Fruit fly (Drosophila melanogaster) whole organism, embryonic: Measurements from ENCODE around the gene CG10804.

Source experiments
- Asciz ChIP-seq: fragments of 200-800 bp; sonication (Bioruptor generic); optimal IDR thresholded peaks from 2 replicates; lab custom pipeline; 2017; ENCODE audit warnings: missing biosample characterization, mild to moderate bottlenecking, missing genetic modification characterization, missing genetic modification reagents
- B-H1 ChIP-seq: fragments of 200-800 bp; sonication (Bioruptor generic); IDR thresholded peaks from 3 replicates; pipeline ENCODE4 v1.3.6; 2022; ENCODE audit warnings: missing biosample characterization, missing genetic modification characterization
- BEAF-32 ChIP-seq: fragments of 200-800 bp; sonication (Bioruptor generic); optimal IDR thresholded peaks from 3 replicates; lab custom pipeline; 2017; ENCODE audit warnings: missing biosample characterization, missing genetic modification characterization, mild to moderate bottlenecking, moderate library complexity, missing genetic modification reagents
- Blimp-1 ChIP-seq: fragments of 200-800 bp; sonication (Bioruptor generic); optimal IDR thresholded peaks from 3 replicates; lab custom pipeline; 2018; ENCODE audit warnings: missing biosample characterization, missing genetic modification characterization, mild to moderate bottlenecking, moderate library complexity, missing genetic modification reagents
- CG10654 ChIP-seq: fragments of 200-800 bp; sonication (Bioruptor generic); optimal IDR thresholded peaks from 2 replicates; lab custom pipeline; 2016; ENCODE audit warnings: missing biosample characterization, missing genetic modification characterization
- CG10979 ChIP-seq: fragments of 200-800 bp; sonication (Bioruptor generic); optimal IDR thresholded peaks from 2 replicates; lab custom pipeline; 2018; ENCODE audit warnings: missing biosample characterization, mild to moderate bottlenecking, missing genetic modification characterization, moderate library complexity
- CG11456 ChIP-seq: fragments of 200-800 bp; sonication (Bioruptor generic); IDR thresholded peaks from 3 replicates; pipeline ENCODE4 v1.3.6; 2022; ENCODE audit warnings: missing biosample characterization, missing genetic modification characterization
- CG13296 ChIP-seq: fragments of 200-800 bp; sonication (Bioruptor generic); optimal IDR thresholded peaks from 3 replicates; lab custom pipeline; 2018; ENCODE audit warnings: missing biosample characterization, mild to moderate bottlenecking, missing genetic modification characterization
- CG14710 ChIP-seq: fragments of 200-800 bp; sonication (Bioruptor generic); optimal IDR thresholded peaks from 3 replicates; lab custom pipeline; 2019; ENCODE audit warnings: missing biosample characterization, mild to moderate bottlenecking, missing genetic modification characterization, moderate library complexity
- CG15514 ChIP-seq: fragments of 200-800 bp; sonication (Bioruptor generic); optimal IDR thresholded peaks from 3 replicates; lab custom pipeline; 2017; ENCODE audit warnings: missing biosample characterization, missing genetic modification characterization, mild to moderate bottlenecking, moderate library complexity, missing genetic modification reagents
- CG17359 ChIP-seq: fragments of 200-800 bp; sonication (Bioruptor generic); optimal IDR thresholded peaks from 3 replicates; lab custom pipeline; 2018; ENCODE audit warnings: missing biosample characterization, mild to moderate bottlenecking, missing genetic modification characterization, moderate library complexity
- CG1832 ChIP-seq: fragments of 200-800 bp; sonication (Bioruptor generic); optimal IDR thresholded peaks from 2 replicates; lab custom pipeline; 2017; ENCODE audit warnings: missing biosample characterization, mild to moderate bottlenecking, missing genetic modification characterization, inconsistent platforms
- CG18599 ChIP-seq: fragments of 200-800 bp; sonication (Bioruptor generic); optimal IDR thresholded peaks from 3 replicates; lab custom pipeline; 2017; ENCODE audit warnings: missing biosample characterization, missing genetic modification characterization, mild to moderate bottlenecking, moderate library complexity, missing genetic modification reagents
- CG2199 ChIP-seq: fragments of 200-800 bp; sonication (Bioruptor generic); IDR thresholded peaks from 3 replicates; pipeline ENCODE4 v1.3.6; 2022; ENCODE audit warnings: missing biosample characterization, missing genetic modification characterization
- CG3847 ChIP-seq: fragments of 200-800 bp; sonication (Bioruptor generic); IDR thresholded peaks from 2 replicates; pipeline ENCODE4 v1.3.6; 2022; ENCODE audit warnings: missing biosample characterization, missing genetic modification characterization
- CG42726 ChIP-seq: fragments of 200-800 bp; sonication (Bioruptor generic); IDR thresholded peaks from 2 replicates; pipeline ENCODE4 v1.3.6; 2022; ENCODE audit warnings: missing biosample characterization, missing genetic modification characterization; ENCODE audit not compliant: partially characterized antibody
- CG4424 ChIP-seq: fragments of 200-800 bp; sonication (Bioruptor generic); optimal IDR thresholded peaks from 3 replicates; lab custom pipeline; 2016; ENCODE audit warnings: missing biosample characterization, missing genetic modification characterization
- CG6813 ChIP-seq: fragments of 200-800 bp; sonication (Bioruptor generic); optimal IDR thresholded peaks from 2 replicates; lab custom pipeline; 2017; ENCODE audit warnings: missing biosample characterization, missing genetic modification characterization, mild to moderate bottlenecking, moderate library complexity, missing genetic modification reagents
- CG8388 ChIP-seq: fragments of 200-800 bp; sonication (Bioruptor generic); optimal IDR thresholded peaks from 2 replicates; lab custom pipeline; 2019; ENCODE audit warnings: missing biosample characterization, mild to moderate bottlenecking, missing genetic modification characterization, moderate library complexity
- CG9437 ChIP-seq: fragments of 200-800 bp; sonication (Bioruptor generic); optimal IDR thresholded peaks from 2 replicates; lab custom pipeline; 2018; ENCODE audit warnings: missing biosample characterization, mild to moderate bottlenecking, missing genetic modification characterization
- CTCF ChIP-seq: fragments of 200-800 bp; sonication (Bioruptor generic); optimal IDR thresholded peaks from 2 replicates; lab custom pipeline; 2017; ENCODE audit warnings: missing biosample characterization, mild to moderate bottlenecking, missing genetic modification characterization, moderate library complexity
- Deaf1 ChIP-seq: fragments of 200-800 bp; optimal IDR thresholded peaks from 3 replicates; lab custom pipeline; 2019; ENCODE audit warnings: missing biosample characterization, mild to moderate bottlenecking, missing genetic modification characterization, moderate library complexity
- Dip2 ChIP-seq: fragments of 200-800 bp; sonication (Bioruptor generic); IDR thresholded peaks from 2 replicates; pipeline ENCODE4 v1.3.6; 2022; ENCODE audit warnings: missing biosample characterization, missing genetic modification characterization
- Dip3 ChIP-seq: fragments of 200-800 bp; sonication (Bioruptor generic); optimal IDR thresholded peaks from 3 replicates; lab custom pipeline; 2016; ENCODE audit warnings: missing biosample characterization, missing genetic modification characterization
- E2f1 ChIP-seq: fragments of 200-800 bp; sonication (Bioruptor generic); IDR thresholded peaks from 2 replicates; pipeline ENCODE4 v1.3.6; 2022; ENCODE audit warnings: missing biosample characterization, missing genetic modification characterization
- ERR ChIP-seq: fragments of 200-800 bp; sonication (Bioruptor generic); optimal IDR thresholded peaks from 2 replicates; lab custom pipeline; 2016; ENCODE audit warnings: missing biosample characterization, missing genetic modification characterization
- Fer1 ChIP-seq: fragments of 200-800 bp; sonication (Bioruptor generic); optimal IDR thresholded peaks from 2 replicates; lab custom pipeline; 2017; ENCODE audit warnings: missing biosample characterization, mild to moderate bottlenecking, missing genetic modification characterization
- HLH4C ChIP-seq: fragments of 200-800 bp; sonication (Bioruptor generic); IDR thresholded peaks from 3 replicates; pipeline ENCODE4 v1.3.6; 2022; ENCODE audit warnings: missing biosample characterization, missing genetic modification characterization; ENCODE audit not compliant: partially characterized antibody
- HLH54F ChIP-seq: fragments of 200-800 bp; sonication (Bioruptor generic); optimal IDR thresholded peaks from 3 replicates; lab custom pipeline; 2016; ENCODE audit warnings: missing biosample characterization, missing genetic modification characterization
- Hr51 ChIP-seq, 2 experiments: fragments of 200-800 bp; sonication (Bioruptor generic); optimal IDR thresholded peaks; 2 replicates in 1 of 2; 3 replicates in 1 of 2; lab custom pipeline; 2016 to 2018; ENCODE audit warnings: missing biosample characterization in 2 of 2, missing genetic modification characterization in 2 of 2, mild to moderate bottlenecking in 1 of 2, moderate library complexity in 1 of 2
- Lhr ChIP-seq: fragments of 200-800 bp; sonication (Bioruptor generic); optimal IDR thresholded peaks from 3 replicates; lab custom pipeline; 2017; ENCODE audit warnings: mild to moderate bottlenecking, missing biosample characterization, missing genetic modification reagents, missing genetic modification characterization
- Med ChIP-seq: fragments of 200-800 bp; sonication (Bioruptor generic); peaks from one replicate; lab custom pipeline; 2016; ENCODE audit warnings: missing biosample characterization, missing genetic modification characterization, mild to moderate bottlenecking, inconsistent platforms, moderate library complexity
- Myb ChIP-seq: fragments of 200-800 bp; sonication (Bioruptor generic); optimal IDR thresholded peaks from 2 replicates; lab custom pipeline; 2016; ENCODE audit warnings: missing biosample characterization, missing genetic modification characterization
- Rfx ChIP-seq: fragments of 200-800 bp; sonication (Bioruptor generic); IDR thresholded peaks from 2 replicates; pipeline ENCODE4 v1.3.6; 2022; ENCODE audit warnings: missing biosample characterization, missing genetic modification characterization
- Sox100B ChIP-seq: fragments of 200-800 bp; sonication (Bioruptor generic); optimal IDR thresholded peaks from 3 replicates; lab custom pipeline; 2018; ENCODE audit warnings: missing biosample characterization, mild to moderate bottlenecking, missing genetic modification characterization
- Xbp1 ChIP-seq: fragments of 200-800 bp; sonication (Bioruptor generic); optimal IDR thresholded peaks from 3 replicates; lab custom pipeline; 2016; ENCODE audit warnings: missing biosample characterization, mild to moderate bottlenecking, missing genetic modification characterization
- amos ChIP-seq: fragments of 200-800 bp; sonication (Bioruptor generic); IDR thresholded peaks from 2 replicates; pipeline ENCODE4 v1.3.6; 2022; ENCODE audit warnings: missing biosample characterization, missing genetic modification characterization; ENCODE audit not compliant: partially characterized antibody
- az2 ChIP-seq: fragments of 200-800 bp; sonication (Bioruptor generic); optimal IDR thresholded peaks from 3 replicates; lab custom pipeline; 2016; ENCODE audit warnings: missing biosample characterization, missing genetic modification characterization
- chm ChIP-seq: fragments of 200-800 bp; sonication (Bioruptor generic); IDR thresholded peaks from 2 replicates; pipeline ENCODE4 v1.3.6; 2022; ENCODE audit warnings: missing biosample characterization, missing genetic modification characterization
- chn ChIP-seq: fragments of 200-800 bp; sonication (Bioruptor generic); optimal IDR thresholded peaks from 2 replicates; lab custom pipeline; 2016; ENCODE audit warnings: missing biosample characterization, missing genetic modification characterization
- ci ChIP-seq: fragments of 200-800 bp; sonication (Bioruptor generic); IDR thresholded peaks from 3 replicates; pipeline ENCODE4 v1.3.6; 2022; ENCODE audit warnings: missing biosample characterization, missing genetic modification characterization
- crp ChIP-seq, 2 experiments: fragments of 200-800 bp; sonication (Bioruptor generic); optimal IDR thresholded peaks; 2 replicates in 1 of 2; 3 replicates in 1 of 2; lab custom pipeline; 2017; ENCODE audit warnings: missing biosample characterization in 2 of 2, missing genetic modification characterization in 2 of 2, mild to moderate bottlenecking in 1 of 2, moderate library complexity in 1 of 2
- mirr ChIP-seq: fragments of 200-800 bp; sonication (Bioruptor generic); optimal IDR thresholded peaks from 3 replicates; lab custom pipeline; 2018; ENCODE audit warnings: missing biosample characterization, mild to moderate bottlenecking, missing genetic modification characterization
- repo ChIP-seq: fragments of 200-800 bp; sonication (Bioruptor generic); optimal IDR thresholded peaks from 2 replicates; lab custom pipeline; 2016; ENCODE audit warnings: missing biosample characterization, missing genetic modification characterization
- rib ChIP-seq: fragments of 200-800 bp; sonication (Bioruptor generic); IDR thresholded peaks from 2 replicates; pipeline ENCODE4 v1.3.6; 2022; ENCODE audit warnings: missing biosample characterization, missing genetic modification characterization
- row ChIP-seq: fragments of 200-800 bp; sonication (Bioruptor generic); IDR thresholded peaks from 3 replicates; pipeline ENCODE4 v1.3.6; 2022; ENCODE audit warnings: missing biosample characterization, missing genetic modification characterization
- sens ChIP-seq: fragments of 200-800 bp; sonication (Bioruptor generic); peaks from one replicate; lab custom pipeline; 2016; ENCODE audit warnings: missing biosample characterization, missing genetic modification characterization
- stwl ChIP-seq: fragments of 200-800 bp; sonication (Bioruptor generic); optimal IDR thresholded peaks from 3 replicates; lab custom pipeline; 2018; ENCODE audit warnings: missing biosample characterization, mild to moderate bottlenecking, missing genetic modification characterization, moderate library complexity
- unc-4 ChIP-seq: fragments of 200-800 bp; sonication (Bioruptor generic); IDR thresholded peaks from 2 replicates; pipeline ENCODE4 v1.3.6; 2022; ENCODE audit warnings: missing biosample characterization, missing genetic modification characterization; ENCODE audit not compliant: partially characterized antibody

Gene CG10804

DNA sequence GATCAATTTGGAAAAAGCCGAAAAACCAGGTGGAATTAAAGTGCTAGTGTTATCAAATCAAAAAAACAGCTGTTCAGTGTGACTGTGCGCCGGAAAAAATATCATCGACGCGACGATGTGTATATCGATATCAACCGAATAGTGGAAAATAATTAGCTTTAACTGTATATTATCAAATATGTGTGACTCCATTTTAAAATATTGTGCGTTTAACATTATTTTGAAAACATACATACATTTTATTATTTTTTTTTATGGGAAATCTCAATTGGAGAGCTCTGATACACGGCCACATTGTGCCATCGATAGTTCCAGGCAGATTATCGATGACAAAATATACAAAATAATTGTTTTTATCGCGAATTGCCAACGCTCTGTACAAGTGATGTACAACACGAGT lies 3.2 kb upstream of the CG10804 start, which contains the start of the genes CG14270 and CG10803 (continued):
- TF ChIP-seq CG3847 (GFP tag; lab: Robert Waterston, UW) (no peak), Dip3 (GFP tag; lab: Kevin White, UChicago) (no peak), CG11456 (GFP tag; lab: Robert Waterston, UW) (no peak), HLH4C (GFP tag; lab: Robert Waterston, UW) (peak; percentile 85), Myb (peak; percentile 21), CG18599 (GFP tag; lab: Kevin White, UChicago) (no peak), CG10654 (no peak), CG4424 (GFP tag; lab: Kevin White, UChicago) (no peak), Xbp1 (peak; percentile 23), Asciz (GFP tag; lab: Kevin White, UChicago) (no peak), ERR (GFP tag; lab: Kevin White, UChicago) (no peak), mirr (GFP tag; lab: Kevin White, UChicago) (no peak), CG2199 (GFP tag; lab: Robert Waterston, UW) (no peak)

DNA sequence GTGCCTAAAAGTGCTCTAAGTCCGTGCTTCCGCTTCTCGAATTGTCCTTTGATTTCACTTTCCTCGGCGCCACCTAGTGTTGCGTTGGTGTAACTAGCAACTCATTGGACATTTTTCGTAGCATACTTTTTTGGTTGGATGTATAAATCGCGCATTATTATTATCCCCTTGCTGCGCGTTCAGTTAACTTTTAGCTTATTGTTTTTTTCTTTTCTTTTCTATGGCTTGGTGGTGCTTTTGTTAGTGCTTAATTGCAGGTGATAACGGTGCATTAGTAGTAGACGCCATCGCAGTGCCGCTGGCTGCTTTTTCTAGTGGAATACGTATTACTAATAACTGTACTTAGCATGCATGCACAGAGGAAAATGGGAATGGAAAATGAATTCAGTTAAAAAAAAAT lies 1.1 kb downstream of the CG10804 start:
- TF ChIP-seq chn (GFP tag; lab: Kevin White, UChicago) (no peak), CG17359 (peak; percentile 19), Blimp-1 (GFP tag; lab: Kevin White, UChicago) (peak; percentile 15), chm (0 out of 2 replicates have a peak, but pooled peaks have one; percentile 26), CTCF (peak; percentile 94), stwl (tag; lab: Kevin White, UChicago) (peak; percentile 44), ci (peak; percentile 45; the same call in 1 of the 3 replicates), Sox100B (GFP tag; lab: Kevin White, UChicago) (peak; percentile 7), CG13296 (GFP tag; lab: Kevin White, UChicago) (no peak), CG6813 (GFP tag; lab: Kevin White, UChicago) (no peak), CG15514 (GFP tag; lab: Kevin White, UChicago) (peak; percentile 12), rib (0 out of 2 replicates have a peak, but pooled peaks have one; percentile 12), E2f1 (peak; percentile 15; the same call in 1 of the 2 replicates), CG1832 (no peak), CG42726 (GFP tag; lab: Robert Waterston, UW) (0 out of 2 replicates have a peak, but pooled peaks have one; percentile 8), HLH54F (no peak), Fer1 (no peak), CG2199 (GFP tag; lab: Robert Waterston, UW) (peak; percentile 84; the same call in 2 of the 3 replicates), Rfx (0 out of 2 replicates have a peak, but pooled peaks have one; percentile 15), Med (GFP tag; lab: Kevin White, UChicago) (peak; percentile 14), repo (GFP tag; lab: Kevin White, UChicago) (no peak), sens (GFP tag; lab: Kevin White, UChicago) (peak; percentile 14), az2 (GFP tag; lab: Kevin White, UChicago) (no peak), CG10979 (peak; percentile 99), Hr51 (GFP tag; optimal IDR thresholded peaks at IDR 0.05; lab: Kevin White, UChicago) (peak in 1 of 2 experiments; percentile 8), Deaf1 (no peak), unc-4 (no peak), CG14710 (no peak), BEAF-32 (GFP tag; lab: Kevin White, UChicago) (no peak), CG9437 (GFP tag; lab: Kevin White, UChicago) (peak; percentile 88), row (0 out of 3 replicates have a peak, but pooled peaks have one; percentile 5), Dip2 (GFP tag; lab: Robert Waterston, UW) (peak; percentile 82), CG8388 (peak; percentile 17), Lhr (GFP tag; lab: Kevin White, UChicago) (peak; percentile 9), amos (peak; percentile 29; the same call in 1 of the 2 replicates), B-H1 (no peak), crp (GFP tag; optimal IDR thresholded peaks at IDR 0.05; lab: Kevin White, UChicago) (no peak)
